Fruit fly (Drosophila melanogaster) whole organism, embryonic: Measurements from ENCODE around the gene CG33158.

Source experiments
- BEAF-32 ChIP-seq: fragments of 200-800 bp; sonication (Bioruptor generic); optimal IDR thresholded peaks from 3 replicates; lab custom pipeline; 2017; ENCODE audit warnings: missing biosample characterization, missing genetic modification characterization, mild to moderate bottlenecking, moderate library complexity, missing genetic modification reagents
- BtbVII ChIP-seq: fragments of 200-800 bp; sonication (Bioruptor generic); optimal IDR thresholded peaks from 3 replicates; lab custom pipeline; 2017; ENCODE audit warnings: missing biosample characterization, mild to moderate bottlenecking, missing genetic modification characterization
- Bteb2 ChIP-seq: fragments of 200-800 bp; sonication (Bioruptor generic); optimal IDR thresholded peaks from 2 replicates; lab custom pipeline; 2016; ENCODE audit warnings: missing biosample characterization, missing genetic modification characterization
- C15 ChIP-seq: fragments of 200-800 bp; sonication (Bioruptor generic); IDR thresholded peaks from 3 replicates; pipeline ENCODE4 v1.3.6; 2022; ENCODE audit warnings: missing biosample characterization, missing genetic modification characterization
- CG10431 ChIP-seq: fragments of 200-800 bp; sonication (Bioruptor generic); optimal IDR thresholded peaks from 3 replicates; lab custom pipeline; 2018; ENCODE audit warnings: missing biosample characterization, mild to moderate bottlenecking, missing genetic modification characterization
- CG11093 ChIP-seq: fragments of 200-800 bp; sonication (Bioruptor generic); IDR thresholded peaks from 3 replicates; pipeline ENCODE4 v1.3.6; 2022; ENCODE audit warnings: missing biosample characterization, missing genetic modification characterization
- CG12104 ChIP-seq: fragments of 200-800 bp; sonication (Bioruptor generic); optimal IDR thresholded peaks from 3 replicates; lab custom pipeline; 2016; ENCODE audit warnings: missing biosample characterization, missing genetic modification characterization
- CG15479 ChIP-seq: fragments of 200-800 bp; sonication (Bioruptor generic); optimal IDR thresholded peaks from 3 replicates; lab custom pipeline; 2019; ENCODE audit warnings: missing biosample characterization, mild to moderate bottlenecking, missing genetic modification characterization, moderate library complexity
- CG17612 ChIP-seq: fragments of 200-800 bp; sonication (Bioruptor generic); IDR thresholded peaks from 2 replicates; pipeline ENCODE4 v1.3.6; 2022; ENCODE audit warnings: missing biosample characterization, missing genetic modification characterization
- CG30431 ChIP-seq: fragments of 200-800 bp; sonication (Bioruptor generic); optimal IDR thresholded peaks from 2 replicates; lab custom pipeline; 2017; ENCODE audit warnings: missing biosample characterization, missing genetic modification characterization
- CG3995 ChIP-seq: fragments of 200-800 bp; sonication (Bioruptor generic); optimal IDR thresholded peaks from 3 replicates; lab custom pipeline; 2016; ENCODE audit warnings: missing biosample characterization, missing genetic modification characterization
- CG4360 ChIP-seq: fragments of 200-800 bp; sonication (Bioruptor generic); IDR thresholded peaks from 2 replicates; pipeline ENCODE4 v1.3.6; 2022; ENCODE audit warnings: missing biosample characterization, missing genetic modification characterization
- CG6689 ChIP-seq: fragments of 200-800 bp; sonication (Bioruptor generic); IDR thresholded peaks from 2 replicates; pipeline ENCODE4 v1.3.6; 2022; ENCODE audit warnings: missing biosample characterization, missing genetic modification characterization
- CG8089 ChIP-seq: fragments of 200-800 bp; sonication (Bioruptor generic); optimal IDR thresholded peaks from 3 replicates; lab custom pipeline; 2016; ENCODE audit warnings: missing biosample characterization, missing genetic modification characterization
- CG8944 ChIP-seq: fragments of 200-800 bp; sonication (Bioruptor generic); optimal IDR thresholded peaks from 3 replicates; lab custom pipeline; 2016; ENCODE audit warnings: missing biosample characterization, missing genetic modification characterization
- CG9437 ChIP-seq: fragments of 200-800 bp; sonication (Bioruptor generic); optimal IDR thresholded peaks from 2 replicates; lab custom pipeline; 2018; ENCODE audit warnings: missing biosample characterization, mild to moderate bottlenecking, missing genetic modification characterization
- D ChIP-seq, 2 experiments: fragments of 200-800 bp in 1 of 2; fragments of >200 bp in 1 of 2; sonication (Bioruptor generic) in 1 of 2; optimal IDR thresholded peaks; 2 replicates in 1 of 2; 3 replicates in 1 of 2; lab custom pipeline; 2017; ENCODE audit warnings: mild to moderate bottlenecking in 1 of 2, missing biosample characterization in 1 of 2, missing genetic modification characterization in 1 of 2, missing genetic modification reagents in 1 of 2
- HmgZ ChIP-seq: fragments of 200-800 bp; sonication (Bioruptor generic); optimal IDR thresholded peaks from 2 replicates; lab custom pipeline; 2018; ENCODE audit warnings: missing biosample characterization, mild to moderate bottlenecking, missing genetic modification characterization
- Kr ChIP-seq: fragments of 200-800 bp; sonication (Bioruptor generic); optimal IDR thresholded peaks from 2 replicates; lab custom pipeline; 2017; ENCODE audit warnings: missing biosample characterization, mild to moderate bottlenecking, missing genetic modification characterization
- Lpt ChIP-seq: fragments of >200 bp; optimal IDR thresholded peaks from 2 replicates; lab custom pipeline; 2018; ENCODE audit warnings: missing biosample characterization, missing genetic modification characterization
- Oaz ChIP-seq: fragments of 200-800 bp; sonication (Bioruptor generic); IDR thresholded peaks from 2 replicates; pipeline ENCODE4 v1.3.6; 2022; ENCODE audit warnings: missing biosample characterization, missing genetic modification characterization
- Stat92E ChIP-seq, 3 experiments: fragments of >200 bp in 2 of 3; fragments of 200-800 bp in 1 of 3; sonication (Bioruptor generic) in 1 of 3; optimal IDR thresholded peaks; 2 replicates each; lab custom pipeline; 2017 to 2019; ENCODE audit warnings: missing biosample characterization in 3 of 3, missing genetic modification characterization in 3 of 3, mild to moderate bottlenecking in 1 of 3, moderate library complexity in 1 of 3
- cad ChIP-seq: fragments of >200 bp; optimal IDR thresholded peaks from 2 replicates; lab custom pipeline; 2017; ENCODE audit warnings: missing biosample characterization, missing genetic modification characterization
- chinmo ChIP-seq: fragments of 200-800 bp; sonication (Bioruptor generic); IDR thresholded peaks from 4 replicates; pipeline ENCODE4 v1.3.6; 2022; ENCODE audit warnings: missing biosample characterization, missing genetic modification characterization; ENCODE audit not compliant: partially characterized antibody
- chn ChIP-seq: fragments of 200-800 bp; sonication (Bioruptor generic); optimal IDR thresholded peaks from 2 replicates; lab custom pipeline; 2016; ENCODE audit warnings: missing biosample characterization, missing genetic modification characterization
- cwo ChIP-seq: fragments of 200-800 bp; sonication (Bioruptor generic); optimal IDR thresholded peaks from 3 replicates; lab custom pipeline; 2017; ENCODE audit warnings: missing biosample characterization, missing genetic modification characterization, mild to moderate bottlenecking, moderate library complexity, missing genetic modification reagents
- gem ChIP-seq: fragments of 200-800 bp; sonication (Bioruptor generic); optimal IDR thresholded peaks from 2 replicates; lab custom pipeline; 2019; ENCODE audit warnings: missing biosample characterization, mild to moderate bottlenecking, missing genetic modification characterization, moderate library complexity
- kni ChIP-seq: fragments of 200-800 bp; sonication (Bioruptor generic); optimal IDR thresholded peaks from 3 replicates; lab custom pipeline; 2017; ENCODE audit warnings: mild to moderate bottlenecking, missing biosample characterization, missing genetic modification reagents, missing genetic modification characterization
- knrl ChIP-seq: fragments of 200-800 bp; sonication (Bioruptor generic); IDR thresholded peaks from 3 replicates; pipeline ENCODE4 v1.3.6; 2022; ENCODE audit warnings: missing biosample characterization, missing genetic modification characterization; ENCODE audit not compliant: partially characterized antibody
- prd ChIP-seq, 3 experiments: fragments of >200 bp in 2 of 3; fragments of 200-800 bp in 1 of 3; sonication (Bioruptor generic) in 1 of 3; optimal IDR thresholded peaks in 2 of 3; IDR thresholded peaks in 1 of 3; 2 replicates in 2 of 3; 3 replicates in 1 of 3; pipeline versions ENCODE4 v1.3.6 to Lab custom; 2017 to 2022; ENCODE audit warnings: missing biosample characterization in 1 of 3, missing genetic modification characterization in 1 of 3
- pros ChIP-seq: fragments of 200-800 bp; sonication (Bioruptor generic); optimal IDR thresholded peaks from 3 replicates; lab custom pipeline; 2019; ENCODE audit warnings: missing biosample characterization, mild to moderate bottlenecking, missing genetic modification characterization, moderate library complexity
- pum ChIP-seq: fragments of 200-800 bp; sonication (Bioruptor generic); optimal IDR thresholded peaks from 2 replicates; lab custom pipeline; 2016; ENCODE audit warnings: missing biosample characterization, missing genetic modification characterization
- scrt ChIP-seq: fragments of 200-800 bp; sonication (Bioruptor generic); optimal IDR thresholded peaks from 2 replicates; lab custom pipeline; 2018; ENCODE audit warnings: missing biosample characterization, mild to moderate bottlenecking, missing genetic modification characterization, moderate library complexity
- sens ChIP-seq: fragments of 200-800 bp; sonication (Bioruptor generic); peaks from one replicate; lab custom pipeline; 2016; ENCODE audit warnings: missing biosample characterization, missing genetic modification characterization
- tll ChIP-seq, 2 experiments: fragments of 200-800 bp in 1 of 2; fragments of >200 bp in 1 of 2; sonication (Bioruptor generic) in 1 of 2; optimal IDR thresholded peaks; 2 replicates each; lab custom pipeline; 2017 to 2019; ENCODE audit warnings: missing biosample characterization in 2 of 2, missing genetic modification characterization in 2 of 2, mild to moderate bottlenecking in 1 of 2, moderate library complexity in 1 of 2
- trh ChIP-seq: fragments of 200-800 bp; sonication (Bioruptor generic); optimal IDR thresholded peaks from 2 replicates; lab custom pipeline; 2016; ENCODE audit warnings: missing biosample characterization, missing genetic modification characterization
- zen ChIP-seq: fragments of 200-800 bp; sonication (Bioruptor generic); optimal IDR thresholded peaks from 3 replicates; lab custom pipeline; 2018; ENCODE audit warnings: missing biosample characterization, mild to moderate bottlenecking, missing genetic modification characterization, moderate library complexity

CG33158 gene

dm6 chr3L:16490583-16490880 lies 71.1 kb downstream of the CG33158 start (continued):
- TF ChIP-seq prd (optimal IDR thresholded peaks at IDR 0.05; lab: Kevin White, UChicago) (no peak), prd (GFP tag; IDR thresholded peaks at IDR 0.05; lab: Robert Waterston, UW) (peak; percentile 47; the same call in 1 of the 3 replicates), gem (tag; lab: Kevin White, UChicago) (peak; percentile 17), CG10431 (GFP tag; lab: Kevin White, UChicago) (no peak), CG4360 (no peak), CG17612 (GFP tag; lab: Robert Waterston, UW) (no peak), CG3995 (GFP tag; lab: Kevin White, UChicago) (no peak), CG12104 (GFP tag; lab: Kevin White, UChicago) (no peak), chn (no peak), C15 (GFP tag; lab: Robert Waterston, UW) (no peak), CG11093 (GFP tag; lab: Robert Waterston, UW) (no peak), trh (GFP tag; lab: Kevin White, UChicago) (no peak), scrt (GFP tag; lab: Kevin White, UChicago) (no peak), Oaz (no peak), BtbVII (no peak)

dm6 chr3L:16491006-16491605 lies 71.7 kb downstream of the CG33158 start:
- TF ChIP-seq CG6689 (no peak), zen (tag; lab: Kevin White, UChicago) (peak; percentile 97), Lpt (GFP tag; lab: Kevin White, UChicago) (no peak), CG9437 (no peak), knrl (GFP tag; lab: Robert Waterston, UW) (no peak), sens (GFP tag; lab: Kevin White, UChicago) (peak; percentile 34), BEAF-32 (GFP tag; lab: Kevin White, UChicago) (no peak), cad (GFP tag; lab: Kevin White, UChicago) (peak; percentile 41), Bteb2 (GFP tag; lab: Kevin White, UChicago) (no peak), CG15479 (peak; percentile 35), D (optimal IDR thresholded peaks at IDR 0.05; lab: Kevin White, UChicago) (peak; percentile 97), D (GFP tag; optimal IDR thresholded peaks at IDR 0.05; lab: Kevin White, UChicago) (no peak), CG8089 (GFP tag; lab: Kevin White, UChicago) (no peak), CG30431 (GFP tag; lab: Kevin White, UChicago) (no peak), chinmo (GFP tag; lab: Robert Waterston, UW) (no peak), pros (GFP tag; lab: Kevin White, UChicago) (peak; percentile 17), Kr (GFP tag; lab: Kevin White, UChicago) (peak; percentile 56), cwo (GFP tag; lab: Kevin White, UChicago) (no peak), Stat92E (GFP tag; optimal IDR thresholded peaks at IDR 0.05; lab: Kevin White, UChicago) (peak in 1 of 3 experiments; percentile 43), HmgZ (tag; lab: Kevin White, UChicago) (no peak), CG8944 (GFP tag; lab: Kevin White, UChicago) (no peak), tll (GFP tag; optimal IDR thresholded peaks at IDR 0.05; lab: Kevin White, UChicago) (peak in 1 of 2 experiments; percentile 87), kni (GFP tag; lab: Kevin White, UChicago) (no peak), pum (GFP tag; lab: Kevin White, UChicago) (no peak)
- TF ChIP-seq, all 482 proteins: peak for 9
